Worm (Caenorhabditis elegans) whole organism, mixed stage, embryonic: ENCODE results near the gene mdf-1.

ENCODE experiments used
- blmp-1 ChIP-seq: fragments of 150-350 bp; optimal IDR thresholded peaks from 2 replicates; lab custom pipeline; 2014; ENCODE audit warnings: missing biosample characterization, missing genetic modification characterization
- ceh-43 ChIP-seq: fragments of 200-800 bp; sonication (Bioruptor generic); optimal IDR thresholded peaks from 2 replicates; lab custom pipeline; 2018; ENCODE audit warnings: mild to moderate bottlenecking, missing genetic modification characterization, moderate library complexity, missing compliant biosample characterization
- cnd-1 ChIP-seq: fragments of 200-800 bp; sonication (Bioruptor generic); optimal IDR thresholded peaks from 2 replicates; lab custom pipeline; 2018; ENCODE audit warnings: mild to moderate bottlenecking, missing genetic modification characterization, missing compliant biosample characterization
- nhr-12 ChIP-seq: fragments of 150-350 bp; optimal IDR thresholded peaks from 2 replicates; lab custom pipeline; 2014; ENCODE audit warnings: missing biosample characterization, missing genetic modification characterization
- nhr-237 ChIP-seq: fragments of 150-350 bp; optimal IDR thresholded peaks from 2 replicates; lab custom pipeline; 2014; ENCODE audit warnings: missing biosample characterization, missing genetic modification characterization
- nhr-76 ChIP-seq: sonication (generic microtip); optimal IDR thresholded peaks from 2 replicates; lab custom pipeline; 2017; ENCODE audit warnings: missing biosample characterization, missing genetic modification characterization
- pha-4 ChIP-seq: fragments of 150-350 bp; optimal IDR thresholded peaks from 2 replicates; lab custom pipeline; 2018; ENCODE audit warnings: missing biosample characterization, missing genetic modification reagents, missing genetic modification characterization
- snpc-4 ChIP-seq: fragments of 150-350 bp; optimal IDR thresholded peaks from 2 replicates; lab custom pipeline; 2014; ENCODE audit warnings: missing biosample characterization, missing genetic modification characterization

- TF ChIP-seq nhr-237 (tag; lab: Kevin White, UChicago) (no peak), snpc-4 (tag; lab: Kevin White, UChicago) (no peak), ceh-43 (GFP tag; lab: Kevin White, UChicago) (no peak), blmp-1 (tag; lab: Kevin White, UChicago) (no peak), nhr-76 (tag; lab: Kevin White, UChicago) (no peak), cnd-1 (tag; lab: Kevin White, UChicago) (no peak), pha-4 (tag; lab: Kevin White, UChicago) (no peak), nhr-12 (tag; lab: Kevin White, UChicago) (no peak)
These were observed 43.1 kb downstream of the mdf-1 start, which contains the start of gene swt-5 for ce11 chrV:9500826-9501451.
